Fruit fly (Drosophila melanogaster): ENCODE measurements around the gene natalisin.

natalisin gene

dm6 chr3R:14436459-14436858 lies 18.1 kb downstream of the natalisin start:
- TF ChIP-seq noc (tag; optimal IDR thresholded peaks at IDR 0.05): no peak

- no peak for TF ChIP-seq noc (tag; optimal IDR thresholded peaks at IDR 0.05)
These were observed 19.9 kb downstream of the natalisin start for dm6 chr3R:14438267-14438666.

DNA sequence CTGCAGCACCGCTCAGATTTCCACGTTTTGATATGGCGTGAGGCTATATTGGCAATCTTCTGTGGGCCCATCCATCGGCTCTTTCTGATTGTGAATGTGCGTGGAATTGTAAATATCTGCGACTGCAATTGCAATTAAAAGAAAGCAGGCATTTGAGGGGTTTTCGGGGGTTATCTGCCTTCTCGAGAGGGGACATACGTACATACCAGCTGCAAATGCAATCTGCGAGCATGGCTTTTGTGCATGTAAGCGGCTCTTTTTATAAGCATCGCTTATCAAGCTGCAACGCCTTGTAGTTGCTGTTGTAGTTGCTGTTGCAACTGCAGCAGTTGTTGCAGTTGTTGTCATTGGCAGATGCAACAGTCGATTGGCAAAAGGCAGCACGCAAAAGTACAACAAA lies 23.1 kb downstream of the natalisin start:
- TF ChIP-seq noc (tag; optimal IDR thresholded peaks at IDR 0.05): no peak

DNA sequence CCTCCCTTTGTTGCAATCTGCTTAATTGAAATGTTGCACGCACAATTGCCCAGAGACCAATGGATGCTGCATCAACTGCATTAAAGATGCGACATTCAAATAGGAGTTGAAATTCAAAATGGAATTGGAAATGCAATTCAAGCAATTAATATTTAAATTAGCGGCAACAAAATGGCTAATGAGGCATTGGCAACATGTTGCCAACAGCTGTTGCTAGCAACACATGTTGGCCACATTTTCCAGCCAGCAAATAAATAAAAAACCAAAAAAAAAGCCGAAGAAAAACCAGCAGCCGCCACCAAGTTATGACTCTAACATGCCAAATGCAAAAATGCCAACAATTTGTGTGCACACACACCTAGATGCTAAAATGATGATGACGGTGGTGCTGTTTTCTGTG lies 25.8 kb downstream of the natalisin start:
- no peak for TF ChIP-seq noc (tag; optimal IDR thresholded peaks at IDR 0.05)

DNA sequence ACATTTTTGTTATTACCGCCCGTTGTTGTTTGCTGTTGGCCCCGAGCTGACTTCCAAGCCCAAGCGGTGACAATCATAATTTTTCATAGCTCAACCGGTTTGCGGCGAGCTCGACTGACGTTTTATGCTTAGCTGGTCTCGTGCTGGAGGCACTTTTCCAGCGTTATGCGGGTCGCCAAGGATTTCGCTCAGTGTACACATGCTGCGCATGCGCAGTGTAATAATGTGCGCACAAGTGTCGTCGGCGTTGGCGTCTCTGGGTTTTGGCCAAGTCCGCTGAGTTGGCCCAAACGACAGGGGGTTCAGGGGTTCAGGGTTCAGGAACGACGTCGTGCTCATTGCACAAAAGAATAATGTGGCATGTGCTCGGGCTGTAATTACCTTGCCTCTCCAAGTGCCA lies 26.7 kb downstream of the natalisin start:
- no peak for TF ChIP-seq noc (tag; optimal IDR thresholded peaks at IDR 0.05)

- TF ChIP-seq noc (tag; optimal IDR thresholded peaks at IDR 0.05): no peak
These were observed 30.9 kb downstream of the natalisin start for dm6 chr3R:14449304-14449703.

DNA sequence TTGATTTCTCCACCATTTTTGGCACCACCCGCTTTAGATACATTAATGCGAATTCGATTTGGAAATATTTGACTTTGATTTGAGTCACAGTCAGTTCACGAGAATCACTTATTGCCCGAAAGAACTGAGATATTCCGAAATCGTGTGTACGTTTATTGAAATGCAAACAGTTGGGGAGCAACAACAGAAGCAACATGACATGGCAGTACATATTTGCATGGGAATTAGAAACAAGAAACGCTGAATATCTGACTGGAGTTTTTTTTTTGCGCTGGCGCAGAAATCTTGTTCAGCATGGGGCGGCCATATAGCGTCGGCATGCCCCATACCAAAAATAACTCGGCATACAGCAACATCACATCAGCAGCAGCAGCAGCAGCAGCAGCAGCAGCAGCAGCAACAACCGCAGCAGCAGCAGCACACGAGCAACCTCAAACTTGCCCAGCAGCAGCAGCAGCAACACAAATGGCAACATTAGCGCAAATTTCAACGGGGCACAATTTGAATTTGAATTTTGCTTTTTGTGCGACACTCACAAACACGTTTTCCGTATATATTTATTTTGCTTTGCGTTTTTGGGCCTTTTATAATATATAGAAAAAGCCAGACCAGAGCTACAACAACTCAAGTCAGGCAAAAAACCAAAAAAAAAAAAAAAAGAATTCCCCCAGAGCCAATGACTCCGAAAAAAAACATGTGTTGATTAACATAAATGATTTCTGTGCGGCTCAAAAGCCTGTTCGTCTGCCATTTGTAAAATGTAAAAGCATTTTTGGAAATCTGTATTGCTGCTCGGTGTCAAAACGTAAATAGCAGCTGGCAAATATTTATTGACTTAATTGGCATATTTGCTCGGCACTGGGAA lies 32.9 kb downstream of the natalisin start:
- no peak for TF ChIP-seq noc (tag; optimal IDR thresholded peaks at IDR 0.05)

DNA sequence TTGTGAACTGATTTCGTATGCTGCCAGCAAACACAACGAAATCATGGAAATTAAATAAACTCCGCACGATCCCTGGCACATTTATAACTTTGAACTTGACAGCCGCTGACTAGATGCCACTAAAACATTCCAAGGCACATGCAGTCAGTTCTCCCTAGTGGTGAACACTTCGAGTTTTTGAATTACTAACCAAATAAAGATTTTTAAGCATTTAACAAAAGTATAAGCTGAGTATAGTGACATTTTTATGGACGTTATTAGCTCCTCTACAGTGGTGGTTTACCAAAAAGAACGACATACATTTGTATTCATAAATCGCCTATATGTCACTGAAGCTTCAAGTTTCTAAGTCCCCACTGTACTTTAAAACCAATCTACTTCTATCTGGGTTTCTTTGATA lies 35.7 kb downstream of the natalisin start:
- no peak for TF ChIP-seq noc (tag; optimal IDR thresholded peaks at IDR 0.05)

- TF ChIP-seq noc (tag; optimal IDR thresholded peaks at IDR 0.05): no peak
These were observed 37.1 kb downstream of the natalisin start for dm6 chr3R:14455478-14455877.

DNA sequence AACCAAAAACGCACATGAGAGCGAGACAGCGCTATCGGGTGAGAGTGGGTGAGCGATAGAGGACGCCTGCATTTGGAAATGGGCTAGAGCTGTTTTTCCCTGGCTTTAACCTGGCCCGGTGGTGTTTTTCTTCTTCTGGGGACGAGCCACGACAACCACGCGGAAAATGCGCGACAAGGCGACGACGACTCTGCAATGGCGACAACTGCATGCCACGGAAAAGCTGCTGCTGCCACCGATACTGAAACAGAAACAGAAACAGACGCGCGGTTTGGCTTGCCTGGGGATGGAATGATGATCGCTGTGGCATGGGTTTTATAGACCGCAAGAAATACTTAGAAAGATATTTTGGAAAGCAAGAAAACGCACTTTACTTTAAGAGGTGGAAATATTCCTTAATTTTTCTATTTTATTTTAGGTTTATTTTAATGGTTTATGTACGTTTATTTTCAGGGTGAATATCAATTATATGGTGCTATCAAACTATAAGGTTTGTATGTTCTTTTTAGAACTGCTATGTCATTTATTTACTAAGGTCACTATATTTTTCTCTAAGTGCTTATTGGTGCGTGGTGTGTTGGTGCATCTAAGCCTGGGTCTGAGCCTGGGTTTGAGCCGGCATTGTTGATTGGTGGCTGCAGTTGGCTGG lies 37.9 kb downstream of the natalisin start:
- no peak for TF ChIP-seq noc (tag; optimal IDR thresholded peaks at IDR 0.05)

- no peak for TF ChIP-seq noc (tag; optimal IDR thresholded peaks at IDR 0.05)
These were observed 38.6 kb downstream of the natalisin start for dm6 chr3R:14456995-14457394.

dm6 chr3R:14457912-14458311 lies 39.5 kb downstream of the natalisin start:
- no peak for TF ChIP-seq noc (tag; optimal IDR thresholded peaks at IDR 0.05)

dm6 chr3R:14458448-14458847 lies 40.1 kb downstream of the natalisin start:
- TF ChIP-seq noc (tag; optimal IDR thresholded peaks at IDR 0.05): no peak

DNA sequence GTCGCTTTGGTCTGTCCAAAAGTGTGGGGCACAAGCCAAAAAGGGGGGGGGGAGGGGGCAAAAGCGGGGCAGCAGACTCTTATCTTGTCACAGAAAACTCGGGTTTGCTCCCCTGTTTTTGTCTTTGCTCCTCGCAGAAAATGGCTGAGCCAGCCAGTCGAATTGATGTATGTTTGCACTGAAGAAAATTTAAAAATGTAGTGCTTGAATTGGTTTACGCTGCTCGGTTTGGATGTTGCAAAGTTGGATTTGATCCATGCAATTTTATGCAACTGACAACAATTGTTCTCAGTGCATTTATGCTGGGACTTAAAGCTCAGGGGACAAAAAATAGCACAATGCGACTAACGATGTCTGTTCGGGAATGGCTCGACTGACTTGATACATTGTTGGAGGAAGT lies 41.9 kb downstream of the natalisin start:
- no peak for TF ChIP-seq noc (tag; optimal IDR thresholded peaks at IDR 0.05)

dm6 chr3R:14462341-14462740 lies 43.9 kb downstream of the natalisin start:
- no peak for TF ChIP-seq noc (tag; optimal IDR thresholded peaks at IDR 0.05)

DNA sequence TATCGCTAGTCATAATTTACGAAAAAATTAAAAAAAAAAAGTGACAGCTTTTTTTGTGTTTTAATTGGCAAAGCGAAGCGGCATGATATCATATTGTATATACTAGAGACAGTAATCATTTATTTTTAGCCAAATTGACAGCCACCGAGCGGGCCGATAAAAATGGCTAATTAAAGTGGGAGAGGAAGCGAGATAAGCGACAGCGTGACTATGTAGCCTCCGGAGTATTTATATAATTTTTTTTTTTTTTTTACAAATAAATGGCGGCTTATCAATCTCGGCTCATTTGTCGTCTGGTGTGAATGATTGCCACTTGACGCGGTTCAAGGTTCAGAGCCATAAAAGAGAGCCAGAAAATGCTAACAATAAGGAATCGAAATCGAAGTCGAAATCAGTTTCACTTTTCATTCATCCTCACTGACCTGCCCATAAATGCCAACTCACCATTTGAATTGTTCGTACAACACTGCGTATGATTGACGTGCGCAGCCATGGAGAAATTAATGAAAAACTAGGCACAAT lies 44.5 kb downstream of the natalisin start:
- TF ChIP-seq noc (tag; optimal IDR thresholded peaks at IDR 0.05): no peak

DNA sequence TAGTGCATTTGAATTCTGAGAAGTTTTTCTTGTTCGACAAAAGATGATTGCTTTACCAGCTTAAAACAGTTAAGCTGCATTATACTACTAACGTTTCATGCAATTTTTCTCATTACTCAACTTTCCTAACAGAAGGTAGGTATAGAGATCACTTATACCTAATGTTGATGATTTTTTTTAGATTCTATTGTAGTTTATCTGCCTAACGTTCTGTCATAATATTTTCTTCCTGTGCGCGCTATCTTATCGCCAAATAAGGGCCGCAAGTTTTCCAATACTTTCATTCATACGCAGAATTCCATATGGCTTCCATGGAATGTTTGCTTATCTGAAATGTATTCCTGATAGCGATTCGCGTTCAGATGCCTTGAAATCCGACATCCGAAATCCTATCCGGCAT lies 46.0 kb downstream of the natalisin start:
- no peak for TF ChIP-seq noc (tag; optimal IDR thresholded peaks at IDR 0.05)
